Worm (Caenorhabditis elegans) whole organism, L1 larva: ENCODE measurements around the gene srj-23.

Source experiments
- C04F5.9 ChIP-seq: sonication (generic microtip); optimal IDR thresholded peaks from 2 replicates; lab custom pipeline; 2016; ENCODE audit warnings: missing genetic modification characterization, missing compliant biosample characterization
- C34B4.2 ChIP-seq: sonication (generic microtip); optimal IDR thresholded peaks from 2 replicates; lab custom pipeline; 2017; ENCODE audit warnings: mild to moderate bottlenecking, missing genetic modification characterization, missing compliant biosample characterization
- F16B12.6 ChIP-seq: fragments of 150-350 bp; optimal IDR thresholded peaks from 2 replicates; lab custom pipeline; 2014; ENCODE audit warnings: missing biosample characterization, missing genetic modification characterization
- Y116A8C.19 ChIP-seq: sonication (generic microtip); optimal IDR thresholded peaks from 2 replicates; lab custom pipeline; 2016; ENCODE audit warnings: missing compliant biosample characterization, missing genetic modification characterization, borderline replicate concordance
- aly-2 ChIP-seq: fragments of 150-350 bp; optimal IDR thresholded peaks from 2 replicates; lab custom pipeline; 2014; ENCODE audit warnings: missing biosample characterization, missing genetic modification characterization
- ama-1 ChIP-seq: fragments of 150-350 bp; optimal IDR thresholded peaks from 2 replicates; lab custom pipeline; 2014
- blmp-1 ChIP-seq: fragments of 150-350 bp; optimal IDR thresholded peaks from 2 replicates; lab custom pipeline; 2014; ENCODE audit warnings: missing biosample characterization, missing genetic modification characterization
- ceh-63 ChIP-seq: fragments of 200-800 bp; sonication (Bioruptor generic); optimal IDR thresholded peaks from 2 replicates; lab custom pipeline; 2018; ENCODE audit warnings: mild to moderate bottlenecking, missing genetic modification characterization, missing compliant biosample characterization
- ceh-82 ChIP-seq, 3 experiments: fragments of 150-350 bp in 1 of 3; sonication (generic microtip) in 2 of 3; optimal IDR thresholded peaks; 2 replicates each; lab custom pipeline; 2014 to 2017; ENCODE audit warnings: missing biosample characterization in 3 of 3, missing genetic modification characterization in 3 of 3
- dpl-1 ChIP-seq, 3 experiments: fragments of 150-350 bp in 2 of 3; sonication (generic microtip) in 1 of 3; optimal IDR thresholded peaks; 2 replicates each; lab custom pipeline; 2014 to 2017; ENCODE audit warnings: missing biosample characterization in 3 of 3, missing genetic modification characterization in 3 of 3, missing genetic modification reagents in 3 of 3
- dsc-1 ChIP-seq: sonication (generic microtip); optimal IDR thresholded peaks from 2 replicates; lab custom pipeline; 2016; ENCODE audit warnings: mild to moderate bottlenecking, missing genetic modification characterization, missing compliant biosample characterization
- efl-3 ChIP-seq: fragments of 200-800 bp; sonication (Bioruptor generic); optimal IDR thresholded peaks from 2 replicates; lab custom pipeline; 2018; ENCODE audit warnings: mild to moderate bottlenecking, missing genetic modification characterization, missing compliant biosample characterization
- egl-13 ChIP-seq: sonication (generic microtip); optimal IDR thresholded peaks from 2 replicates; lab custom pipeline; 2016; ENCODE audit warnings: missing genotype, missing genetic modification reagents, missing genetic modification characterization, missing compliant biosample characterization
- egl-27 ChIP-seq, 2 experiments: fragments of 150-350 bp in 1 of 2; sonication (generic microtip); optimal IDR thresholded peaks; 3 replicates each; lab custom pipeline; 2017 to 2018; ENCODE audit warnings: missing biosample characterization in 2 of 2, missing genetic modification characterization in 2 of 2, missing genetic modification reagents in 2 of 2
- elt-2 ChIP-seq: sonication (generic microtip); optimal IDR thresholded peaks from 2 replicates; lab custom pipeline; 2016; ENCODE audit warnings: missing genetic modification characterization, mild to moderate bottlenecking, inconsistent platforms, missing compliant biosample characterization, missing genetic modification reagents
- fkh-4 ChIP-seq: sonication (generic microtip); optimal IDR thresholded peaks from 2 replicates; lab custom pipeline; 2016; ENCODE audit warnings: missing compliant biosample characterization, missing genetic modification characterization, borderline replicate concordance
- fos-1 ChIP-seq: fragments of 150-350 bp; optimal IDR thresholded peaks from 2 replicates; lab custom pipeline; 2014; ENCODE audit warnings: missing biosample characterization, missing genetic modification characterization
- grh-1 ChIP-seq: fragments of 200-800 bp; sonication (Bioruptor generic); IDR thresholded peaks from 2 replicates; pipeline ENCODE4 v1.3.6; 2022; ENCODE audit warnings: missing genetic modification reagents, missing genetic modification characterization, missing compliant biosample characterization
- hlh-17 ChIP-seq: fragments of 200-800 bp; sonication (Bioruptor generic); optimal IDR thresholded peaks from 2 replicates; lab custom pipeline; 2018; ENCODE audit warnings: missing genetic modification characterization, mild to moderate bottlenecking, missing compliant biosample characterization, moderate library complexity, borderline replicate concordance
- hpl-2 ChIP-seq: fragments of 150-350 bp; optimal IDR thresholded peaks from 2 replicates; lab custom pipeline; 2014; ENCODE audit warnings: missing biosample characterization, missing genetic modification reagents, missing genetic modification characterization
- isw-1 ChIP-seq: fragments of 200-800 bp; sonication (Bioruptor generic); IDR thresholded peaks from 2 replicates; pipeline ENCODE4 v1.3.6; 2022; ENCODE audit warnings: missing genetic modification characterization, missing compliant biosample characterization
- jun-1 ChIP-seq: fragments of 150-350 bp; optimal IDR thresholded peaks from 2 replicates; lab custom pipeline; 2014; ENCODE audit warnings: missing biosample characterization, missing genetic modification reagents, missing genetic modification characterization
- lin-13 ChIP-seq: fragments of 150-350 bp; optimal IDR thresholded peaks from 2 replicates; lab custom pipeline; 2014; ENCODE audit warnings: missing biosample characterization, missing genetic modification reagents, missing genetic modification characterization
- lin-14 ChIP-seq: fragments of 200-800 bp; sonication (Bioruptor generic); optimal IDR thresholded peaks from 2 replicates; lab custom pipeline; 2018; ENCODE audit warnings: mild to moderate bottlenecking, missing genetic modification characterization, moderate library complexity, missing compliant biosample characterization
- lin-15B ChIP-seq: fragments of 150-350 bp; sonication (generic microtip); optimal IDR thresholded peaks from 3 replicates; lab custom pipeline; 2014; ENCODE audit warnings: missing biosample characterization, missing genetic modification characterization
- lin-35 ChIP-seq, 2 experiments: fragments of 150-350 bp; optimal IDR thresholded peaks; 2 replicates each; lab custom pipeline; 2014; ENCODE audit warnings: missing biosample characterization in 2 of 2, missing genetic modification characterization in 2 of 2, missing genetic modification reagents in 2 of 2
- lin-39 ChIP-seq: fragments of 150-350 bp; optimal IDR thresholded peaks from 2 replicates; lab custom pipeline; 2014; ENCODE audit warnings: missing biosample characterization, missing genetic modification reagents, missing genetic modification characterization
- lir-3 ChIP-seq: sonication (generic microtip); optimal IDR thresholded peaks from 2 replicates; lab custom pipeline; 2016; ENCODE audit warnings: mild to moderate bottlenecking, missing genetic modification characterization, moderate library complexity, missing compliant biosample characterization; ENCODE audit not compliant: poor library complexity
- lsy-2 ChIP-seq, 2 experiments: fragments of 150-350 bp; optimal IDR thresholded peaks; 2 replicates each; lab custom pipeline; 2014; ENCODE audit warnings: missing biosample characterization in 2 of 2, missing genetic modification characterization in 2 of 2
- mep-1 ChIP-seq: fragments of 150-350 bp; optimal IDR thresholded peaks from 2 replicates; lab custom pipeline; 2014; ENCODE audit warnings: missing biosample characterization, missing genetic modification characterization
- nhr-237 ChIP-seq: fragments of 150-350 bp; optimal IDR thresholded peaks from 2 replicates; lab custom pipeline; 2014; ENCODE audit warnings: missing biosample characterization, missing genetic modification characterization
- nhr-28 ChIP-seq: fragments of 150-350 bp; optimal IDR thresholded peaks from 2 replicates; lab custom pipeline; 2014; ENCODE audit warnings: missing biosample characterization, missing genetic modification characterization
- nhr-47 ChIP-seq: sonication (generic microtip); optimal IDR thresholded peaks from 2 replicates; lab custom pipeline; 2016; ENCODE audit warnings: mild to moderate bottlenecking, missing genetic modification characterization, moderate library complexity, missing compliant biosample characterization
- nhr-71 ChIP-seq: sonication (generic microtip); optimal IDR thresholded peaks from 2 replicates; lab custom pipeline; 2016; ENCODE audit warnings: mild to moderate bottlenecking, missing genetic modification characterization, moderate library complexity, missing compliant biosample characterization
- nhr-77 ChIP-seq: fragments of 150-350 bp; optimal IDR thresholded peaks from 2 replicates; lab custom pipeline; 2014; ENCODE audit warnings: missing biosample characterization, missing genetic modification characterization
- nhr-84 ChIP-seq: sonication (generic microtip); optimal IDR thresholded peaks from 2 replicates; lab custom pipeline; 2017; ENCODE audit warnings: missing biosample characterization, missing genetic modification characterization
- nhr-85 ChIP-seq: sonication (generic microtip); peaks from one replicate; lab custom pipeline; 2016; ENCODE audit warnings: missing genetic modification characterization, inconsistent platforms, missing compliant biosample characterization
- skn-1 ChIP-seq: fragments of 150-350 bp; optimal IDR thresholded peaks from 2 replicates; lab custom pipeline; 2014; ENCODE audit warnings: missing biosample characterization, missing genetic modification characterization
- snpc-4 ChIP-seq: fragments of 150-350 bp; optimal IDR thresholded peaks from 2 replicates; lab custom pipeline; 2014; ENCODE audit warnings: missing biosample characterization, missing genetic modification characterization
- sox-4 ChIP-seq: sonication (generic microtip); optimal IDR thresholded peaks from 2 replicates; lab custom pipeline; 2016; ENCODE audit warnings: missing genetic modification characterization, missing compliant biosample characterization
- sup-37 ChIP-seq: fragments of 200-800 bp; sonication (Bioruptor generic); optimal IDR thresholded peaks from 2 replicates; lab custom pipeline; 2018; ENCODE audit warnings: mild to moderate bottlenecking, missing genetic modification characterization, missing compliant biosample characterization
- tbx-2 ChIP-seq: sonication (generic microtip); optimal IDR thresholded peaks from 2 replicates; lab custom pipeline; 2016; ENCODE audit warnings: missing genetic modification characterization, missing compliant biosample characterization
- tlp-1 ChIP-seq: fragments of 150-350 bp; optimal IDR thresholded peaks from 2 replicates; lab custom pipeline; 2014; ENCODE audit warnings: missing biosample characterization, missing genetic modification characterization
- unc-98 ChIP-seq: fragments of 200-800 bp; sonication (Bioruptor generic); IDR thresholded peaks from 2 replicates; pipeline ENCODE4 v1.3.6; 2022; ENCODE audit warnings: missing genetic modification characterization, missing compliant biosample characterization
- zip-4 ChIP-seq: fragments of 200-800 bp; sonication (Bioruptor generic); optimal IDR thresholded peaks from 2 replicates; lab custom pipeline; 2018; ENCODE audit warnings: mild to moderate bottlenecking, missing genetic modification characterization, moderate library complexity, missing compliant biosample characterization
- ztf-11 ChIP-seq, 2 experiments: sonication (generic microtip); optimal IDR thresholded peaks; 2 replicates each; lab custom pipeline; 2016 to 2017; ENCODE audit warnings: missing genetic modification characterization in 2 of 2, missing biosample characterization in 1 of 2, missing compliant biosample characterization in 1 of 2
- ztf-4 ChIP-seq: fragments of 150-350 bp; optimal IDR thresholded peaks from 2 replicates; lab custom pipeline; 2014; ENCODE audit warnings: missing biosample characterization, missing genetic modification characterization

Gene srj-23

ce11 chrV:1444180-1444579 is 7.3 kb upstream of the srj-23 start, which contains the start of gene cnc-1:
Gene cnc-1 (minus strand): TSS chrV:1444280.
- TF ChIP-seq blmp-1 (tag; lab: Kevin White, UChicago) (no peak), C34B4.2 (tag; lab: Kevin White, UChicago) (no peak), mep-1 (tag; lab: Kevin White, UChicago) (no peak), lin-13 (GFP tag; lab: Kevin White, UChicago) (no peak), egl-13 (tag; lab: Kevin White, UChicago) (no peak), sup-37 (no peak), tlp-1 (tag; lab: Kevin White, UChicago) (no peak), snpc-4 (tag; lab: Kevin White, UChicago) (no peak), ceh-63 (no peak), lir-3 (tag; lab: Kevin White, UChicago) (no peak), Y116A8C.19 (tag; lab: Kevin White, UChicago) (no peak), nhr-47 (no peak), dsc-1 (tag; lab: Kevin White, UChicago) (no peak), ztf-11 (tag; optimal IDR thresholded peaks at IDR 0.05; lab: Kevin White, UChicago) (no peak), jun-1 (tag; lab: Kevin White, UChicago) (no peak)
- TF ChIP-seq, all 84 proteins: peak for 0

ce11 chrV:1445081-1445480 is 6.4 kb upstream of the srj-23 start, which contains the start of gene cnc-5:
Gene cnc-5 (plus strand): TSS chrV:1445381.
- TF ChIP-seq nhr-237 (no peak), F16B12.6 (tag; lab: Kevin White, UChicago) (no peak), fkh-4 (tag; lab: Kevin White, UChicago) (no peak), C34B4.2 (tag; lab: Kevin White, UChicago) (no peak), lin-14 (GFP tag; lab: Kevin White, UChicago) (no peak), hlh-17 (no peak), lin-15B (tag; lab: Kevin White, UChicago) (no peak), ceh-63 (no peak), isw-1 (no peak), nhr-47 (no peak), lsy-2 (tag; optimal IDR thresholded peaks at IDR 0.05; lab: Kevin White, UChicago) (no peak), ama-1 (lab: Kevin White, UChicago) (no peak), lin-35 (GFP tag; optimal IDR thresholded peaks at IDR 0.05; lab: Kevin White, UChicago) (no peak)

- TF ChIP-seq skn-1 (tag; lab: Kevin White, UChicago) (no peak), tbx-2 (tag; lab: Kevin White, UChicago) (no peak), aly-2 (tag; lab: Kevin White, UChicago) (no peak), lin-39 (no peak), nhr-85 (tag; lab: Kevin White, UChicago) (peak; percentile 74), jun-1 (tag; lab: Kevin White, UChicago) (no peak), grh-1 (GFP tag; lab: Robert Waterston, UW) (no peak), lin-14 (GFP tag; lab: Kevin White, UChicago) (peak; percentile 31), nhr-71 (tag; lab: Kevin White, UChicago) (no peak)
Observed at ce11 chrV:1447079-1447478, 4.4 kb upstream of the srj-23 start, which contains the start of gene cnc-4. Gene cnc-4 (plus strand): TSS chrV:1447195.

- TF ChIP-seq nhr-28 (tag; lab: Kevin White, UChicago) (no peak), lir-3 (tag; lab: Kevin White, UChicago) (no peak), ztf-4 (tag; lab: Kevin White, UChicago) (peak; percentile 46), ama-1 (lab: Kevin White, UChicago) (no peak), unc-98 (GFP tag; lab: Robert Waterston, UW) (no peak), zip-4 (GFP tag; lab: Kevin White, UChicago) (no peak), C04F5.9 (tag; lab: Kevin White, UChicago) (no peak), elt-2 (tag; lab: Kevin White, UChicago) (no peak), hpl-2 (GFP tag; lab: Kevin White, UChicago) (no peak), efl-3 (GFP tag; lab: Kevin White, UChicago) (no peak), fos-1 (no peak), hlh-17 (no peak), dpl-1 (GFP tag; optimal IDR thresholded peaks at IDR 0.05; lab: Kevin White, UChicago) (no peak), tlp-1 (tag; lab: Kevin White, UChicago) (no peak), aly-2 (tag; lab: Kevin White, UChicago) (no peak), nhr-85 (tag; lab: Kevin White, UChicago) (peak; percentile 50), sox-4 (tag; lab: Kevin White, UChicago) (no peak), egl-27 (tag; optimal IDR thresholded peaks at IDR 0.05; lab: Kevin White, UChicago) (no peak), nhr-84 (tag; lab: Kevin White, UChicago) (no peak), nhr-77 (tag; lab: Kevin White, UChicago) (no peak), ceh-82 (tag; optimal IDR thresholded peaks at IDR 0.05; lab: Kevin White, UChicago) (no peak), nhr-71 (tag; lab: Kevin White, UChicago) (peak; percentile 13)
Observed at ce11 chrV:1447724-1448123, 3.7 kb upstream of the srj-23 start, which contains the start of gene cnc-3. Gene cnc-3 (plus strand): TSS chrV:1448004.
